Worm (Caenorhabditis elegans): ENCODE results near the gene fbxb-108.

DNA sequence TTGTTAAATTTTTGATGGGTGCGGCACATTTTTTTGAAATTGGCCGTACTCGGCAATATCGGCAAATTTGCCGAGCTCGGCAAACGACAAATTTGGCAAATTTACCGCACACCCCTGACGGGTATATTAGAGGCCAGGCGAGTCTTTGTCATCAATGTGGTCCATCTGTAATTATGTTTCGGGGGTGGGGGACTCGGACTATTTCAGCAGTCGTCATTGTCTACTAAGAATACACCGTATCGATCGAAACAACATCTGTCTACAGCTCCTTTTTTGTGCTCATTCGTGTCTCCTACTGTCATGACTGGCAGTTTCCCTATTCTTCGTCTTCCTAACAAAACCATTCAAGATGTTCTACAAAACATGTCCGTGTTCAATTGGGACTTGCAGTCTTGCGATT, 1.6 kb downstream of the fbxb-108 start, which contains the start of gene F08D12.15:
- no peak for TF ChIP-seq him-1 (tag; optimal IDR thresholded peaks at IDR 0.05)
- no peak for TF ChIP-seq dao-5 (tag; optimal IDR thresholded peaks at IDR 0.05)
- no peak for TF ChIP-seq W03F9.2 (tag; optimal IDR thresholded peaks at IDR 0.05)

Data from whole organism, L4/young adult.